Worm (Caenorhabditis elegans): ENCODE data around the gene F55G1.1.

ce11 chrIV:7488457-7488783, 3.1 kb upstream of the F55G1.1 start:
- TF ChIP-seq ztf-18 (tag; optimal IDR thresholded peaks at IDR 0.05), result no peak
- TF ChIP-seq ama-1 (optimal IDR thresholded peaks at IDR 0.05), result no peak
- TF ChIP-seq ama-1 (GFP tag; optimal IDR thresholded peaks at IDR 0.05), result no peak
- TF ChIP-seq zfh-2 (GFP tag; conservative IDR thresholded peaks at IDR 0.05), result no peak
- TF ChIP-seq Y56A3A.18 (GFP tag; IDR thresholded peaks at IDR 0.05), result no peak
- no peak for TF ChIP-seq pha-4 (tag; optimal IDR thresholded peaks at IDR 0.05)
- TF ChIP-seq Y53G8AR.9 (GFP tag; conservative IDR thresholded peaks at IDR 0.05), result peak; percentile 85
- TF ChIP-seq lin-35 (GFP tag; optimal IDR thresholded peaks at IDR 0.05), result no peak
- no peak for TF ChIP-seq K11D2.4 (GFP tag; IDR thresholded peaks at IDR 0.05)

Data from whole organism, young adult.